Worm (Caenorhabditis elegans) whole organism, L1 larva: ENCODE results near the gene F53A9.7.
A peak's percentile ranks its signal among the peaks of the same experiment; 100 is the strongest.

ENCODE experiments used
- C34B4.2 ChIP-seq: sonication (generic microtip); optimal IDR thresholded peaks from 2 replicates; lab custom pipeline; 2017; ENCODE audit warnings: mild to moderate bottlenecking, missing genetic modification characterization, missing compliant biosample characterization
- F16B12.6 ChIP-seq: fragments of 150-350 bp; optimal IDR thresholded peaks from 2 replicates; lab custom pipeline; 2014; ENCODE audit warnings: missing biosample characterization, missing genetic modification characterization
- aha-1 ChIP-seq: fragments of 150-350 bp; optimal IDR thresholded peaks from 2 replicates; lab custom pipeline; 2014; ENCODE audit warnings: missing biosample characterization, missing genetic modification characterization
- aly-2 ChIP-seq: fragments of 150-350 bp; optimal IDR thresholded peaks from 2 replicates; lab custom pipeline; 2014; ENCODE audit warnings: missing biosample characterization, missing genetic modification characterization
- ceh-63 ChIP-seq: fragments of 200-800 bp; sonication (Bioruptor generic); optimal IDR thresholded peaks from 2 replicates; lab custom pipeline; 2018; ENCODE audit warnings: mild to moderate bottlenecking, missing genetic modification characterization, missing compliant biosample characterization
- ceh-90 ChIP-seq: sonication (generic microtip); optimal IDR thresholded peaks from 2 replicates; lab custom pipeline; 2016; ENCODE audit warnings: missing genetic modification characterization, missing compliant biosample characterization
- ces-1 ChIP-seq: fragments of 150-350 bp; optimal IDR thresholded peaks from 2 replicates; lab custom pipeline; 2014; ENCODE audit warnings: missing biosample characterization, missing genetic modification reagents, missing genetic modification characterization
- dpl-1 ChIP-seq, 3 experiments: fragments of 150-350 bp in 2 of 3; sonication (generic microtip) in 1 of 3; optimal IDR thresholded peaks; 2 replicates each; lab custom pipeline; 2014 to 2017; ENCODE audit warnings: missing biosample characterization in 3 of 3, missing genetic modification characterization in 3 of 3, missing genetic modification reagents in 3 of 3
- dsc-1 ChIP-seq: sonication (generic microtip); optimal IDR thresholded peaks from 2 replicates; lab custom pipeline; 2016; ENCODE audit warnings: mild to moderate bottlenecking, missing genetic modification characterization, missing compliant biosample characterization
- efl-1 ChIP-seq, 4 experiments: fragments of 150-350 bp; optimal IDR thresholded peaks in 3 of 4; peaks in 1 of 4; 1 replicate in 1 of 4; 2 replicates in 3 of 4; lab custom pipeline; 2014; ENCODE audit warnings: missing biosample characterization in 2 of 4, missing genetic modification characterization in 2 of 4, missing genetic modification reagents in 2 of 4
- egl-13 ChIP-seq: sonication (generic microtip); optimal IDR thresholded peaks from 2 replicates; lab custom pipeline; 2016; ENCODE audit warnings: missing genotype, missing genetic modification reagents, missing genetic modification characterization, missing compliant biosample characterization
- egl-27 ChIP-seq, 2 experiments: fragments of 150-350 bp in 1 of 2; sonication (generic microtip); optimal IDR thresholded peaks; 3 replicates each; lab custom pipeline; 2017 to 2018; ENCODE audit warnings: missing biosample characterization in 2 of 2, missing genetic modification characterization in 2 of 2, missing genetic modification reagents in 2 of 2
- elt-3 ChIP-seq, 6 experiments: fragments of 150-350 bp in 1 of 6; sonication (generic microtip); optimal IDR thresholded peaks; 2 replicates each; lab custom pipeline; 2017 to 2018; ENCODE audit warnings: missing biosample characterization in 6 of 6, missing genetic modification characterization in 6 of 6, inconsistent platforms in 1 of 6
- fkh-10 ChIP-seq: sonication (generic microtip); optimal IDR thresholded peaks from 2 replicates; lab custom pipeline; 2017; ENCODE audit warnings: missing biosample characterization, missing genetic modification reagents, missing genetic modification characterization
- fkh-4 ChIP-seq: sonication (generic microtip); optimal IDR thresholded peaks from 2 replicates; lab custom pipeline; 2016; ENCODE audit warnings: missing compliant biosample characterization, missing genetic modification characterization, borderline replicate concordance
- fkh-8 ChIP-seq: sonication (generic microtip); optimal IDR thresholded peaks from 2 replicates; lab custom pipeline; 2016; ENCODE audit warnings: mild to moderate bottlenecking, missing genetic modification characterization, missing compliant biosample characterization
- fos-1 ChIP-seq: fragments of 150-350 bp; optimal IDR thresholded peaks from 2 replicates; lab custom pipeline; 2014; ENCODE audit warnings: missing biosample characterization, missing genetic modification characterization
- grh-1 ChIP-seq: fragments of 200-800 bp; sonication (Bioruptor generic); IDR thresholded peaks from 2 replicates; pipeline ENCODE4 v1.3.6; 2022; ENCODE audit warnings: missing genetic modification reagents, missing genetic modification characterization, missing compliant biosample characterization
- isw-1 ChIP-seq: fragments of 200-800 bp; sonication (Bioruptor generic); IDR thresholded peaks from 2 replicates; pipeline ENCODE4 v1.3.6; 2022; ENCODE audit warnings: missing genetic modification characterization, missing compliant biosample characterization
- lin-13 ChIP-seq: fragments of 150-350 bp; optimal IDR thresholded peaks from 2 replicates; lab custom pipeline; 2014; ENCODE audit warnings: missing biosample characterization, missing genetic modification reagents, missing genetic modification characterization
- lin-39 ChIP-seq: fragments of 150-350 bp; optimal IDR thresholded peaks from 2 replicates; lab custom pipeline; 2014; ENCODE audit warnings: missing biosample characterization, missing genetic modification reagents, missing genetic modification characterization
- lir-3 ChIP-seq: sonication (generic microtip); optimal IDR thresholded peaks from 2 replicates; lab custom pipeline; 2016; ENCODE audit warnings: mild to moderate bottlenecking, missing genetic modification characterization, moderate library complexity, missing compliant biosample characterization; ENCODE audit not compliant: poor library complexity
- mab-9 ChIP-seq: fragments of 200-800 bp; sonication (Bioruptor generic); IDR thresholded peaks from 2 replicates; pipeline ENCODE4 v1.3.6; 2022; ENCODE audit warnings: missing genetic modification reagents, missing genetic modification characterization, missing compliant biosample characterization
- mef-2 ChIP-seq: fragments of 150-350 bp; optimal IDR thresholded peaks from 2 replicates; lab custom pipeline; 2014; ENCODE audit warnings: missing biosample characterization, missing genetic modification characterization
- mep-1 ChIP-seq: fragments of 150-350 bp; optimal IDR thresholded peaks from 2 replicates; lab custom pipeline; 2014; ENCODE audit warnings: missing biosample characterization, missing genetic modification characterization
- nhr-19 ChIP-seq: fragments of 200-800 bp; sonication (Bioruptor generic); conservative IDR thresholded peaks from 2 replicates; pipeline ENCODE4 v1.3.6; 2022; ENCODE audit warnings: missing genetic modification characterization, missing compliant biosample characterization
- nhr-76 ChIP-seq: sonication (generic microtip); optimal IDR thresholded peaks from 2 replicates; lab custom pipeline; 2017; ENCODE audit warnings: missing biosample characterization, missing genetic modification characterization
- nhr-90 ChIP-seq: sonication (generic microtip); optimal IDR thresholded peaks from 2 replicates; lab custom pipeline; 2016; ENCODE audit warnings: mild to moderate bottlenecking, missing genetic modification characterization, missing compliant biosample characterization; ENCODE audit not compliant: poor library complexity
- pax-3 ChIP-seq: fragments of 200-800 bp; sonication (Bioruptor generic); optimal IDR thresholded peaks from 2 replicates; lab custom pipeline; 2018; ENCODE audit warnings: mild to moderate bottlenecking, missing genetic modification characterization, moderate library complexity, missing compliant biosample characterization
- pqm-1 ChIP-seq: sonication (generic microtip); optimal IDR thresholded peaks from 3 replicates; lab custom pipeline; 2017; ENCODE audit warnings: missing biosample characterization, missing genetic modification characterization
- rnt-1 ChIP-seq: sonication (generic microtip); optimal IDR thresholded peaks from 2 replicates; lab custom pipeline; 2016; ENCODE audit warnings: mild to moderate bottlenecking, missing genetic modification characterization, moderate library complexity, missing compliant biosample characterization
- skn-1 ChIP-seq: fragments of 150-350 bp; optimal IDR thresholded peaks from 2 replicates; lab custom pipeline; 2014; ENCODE audit warnings: missing biosample characterization, missing genetic modification characterization
- snpc-4 ChIP-seq: fragments of 150-350 bp; optimal IDR thresholded peaks from 2 replicates; lab custom pipeline; 2014; ENCODE audit warnings: missing biosample characterization, missing genetic modification characterization
- sox-4 ChIP-seq: sonication (generic microtip); optimal IDR thresholded peaks from 2 replicates; lab custom pipeline; 2016; ENCODE audit warnings: missing genetic modification characterization, missing compliant biosample characterization
- sup-37 ChIP-seq: fragments of 200-800 bp; sonication (Bioruptor generic); optimal IDR thresholded peaks from 2 replicates; lab custom pipeline; 2018; ENCODE audit warnings: mild to moderate bottlenecking, missing genetic modification characterization, missing compliant biosample characterization
- swsn-7 ChIP-seq: sonication (generic microtip); optimal IDR thresholded peaks from 2 replicates; lab custom pipeline; 2016; ENCODE audit warnings: missing genetic modification characterization, missing compliant biosample characterization
- tbx-2 ChIP-seq: sonication (generic microtip); optimal IDR thresholded peaks from 2 replicates; lab custom pipeline; 2016; ENCODE audit warnings: missing genetic modification characterization, missing compliant biosample characterization
- unc-130 ChIP-seq: fragments of 150-350 bp; optimal IDR thresholded peaks from 2 replicates; lab custom pipeline; 2017; ENCODE audit warnings: missing biosample characterization, missing genetic modification characterization, inconsistent platforms
- unc-30 ChIP-seq: sonication (generic microtip); optimal IDR thresholded peaks from 2 replicates; lab custom pipeline; 2017; ENCODE audit warnings: missing biosample characterization, missing genetic modification characterization
- unc-62 ChIP-seq: fragments of 150-350 bp; optimal IDR thresholded peaks from 2 replicates; lab custom pipeline; 2014; ENCODE audit warnings: missing biosample characterization, missing genetic modification reagents, missing genetic modification characterization
- unc-86 ChIP-seq: sonication (generic microtip); optimal IDR thresholded peaks from 2 replicates; lab custom pipeline; 2016; ENCODE audit warnings: missing genetic modification characterization, missing compliant biosample characterization
- vab-15 ChIP-seq: sonication (generic microtip); optimal IDR thresholded peaks from 2 replicates; lab custom pipeline; 2017; ENCODE audit warnings: missing genotype, mild to moderate bottlenecking, missing genetic modification characterization, missing compliant biosample characterization
- xbp-1 ChIP-seq: sonication (generic microtip); optimal IDR thresholded peaks from 2 replicates; lab custom pipeline; 2016; ENCODE audit warnings: missing genetic modification characterization, missing compliant biosample characterization
- zag-1 ChIP-seq: fragments of 150-350 bp; optimal IDR thresholded peaks from 2 replicates; lab custom pipeline; 2014; ENCODE audit warnings: missing biosample characterization, missing genetic modification characterization
- zip-4 ChIP-seq: fragments of 200-800 bp; sonication (Bioruptor generic); optimal IDR thresholded peaks from 2 replicates; lab custom pipeline; 2018; ENCODE audit warnings: mild to moderate bottlenecking, missing genetic modification characterization, moderate library complexity, missing compliant biosample characterization
- ztf-11 ChIP-seq, 2 experiments: sonication (generic microtip); optimal IDR thresholded peaks; 2 replicates each; lab custom pipeline; 2016 to 2017; ENCODE audit warnings: missing genetic modification characterization in 2 of 2, missing biosample characterization in 1 of 2, missing compliant biosample characterization in 1 of 2
- ztf-4 ChIP-seq: fragments of 150-350 bp; optimal IDR thresholded peaks from 2 replicates; lab custom pipeline; 2014; ENCODE audit warnings: missing biosample characterization, missing genetic modification characterization

The F53A9.7 gene

DNA sequence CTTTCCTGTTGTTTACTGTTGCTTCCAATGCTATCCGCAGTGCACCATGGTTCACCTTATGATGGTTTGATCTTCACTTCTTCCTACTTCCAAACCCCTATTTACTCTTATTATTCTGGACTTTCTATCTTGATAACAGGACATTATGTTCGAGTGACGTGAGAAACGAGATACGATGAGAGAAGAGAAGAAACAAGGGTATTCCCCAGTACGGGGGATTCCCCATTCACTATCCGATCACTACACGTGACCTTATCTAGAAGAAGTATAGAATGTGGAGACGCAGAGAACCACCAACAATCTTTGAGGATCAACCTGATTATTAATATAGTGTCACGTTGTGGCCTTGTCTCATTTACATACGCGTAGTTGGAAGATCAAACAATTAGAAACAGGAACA, 35.8 kb upstream of the F53A9.7 start (continued):
- TF ChIP-seq nhr-90 (tag; lab: Kevin White, UChicago) (peak; percentile 20), ztf-4 (tag; lab: Kevin White, UChicago) (peak; percentile 11), lin-39 (no peak), ceh-90 (tag; lab: Kevin White, UChicago) (no peak), fkh-10 (no peak), mab-9 (GFP tag; lab: Robert Waterston, UW) (no peak), vab-15 (tag; lab: Kevin White, UChicago) (no peak), swsn-7 (tag; lab: Kevin White, UChicago) (no peak), lin-13 (no peak), pqm-1 (no peak), unc-86 (tag; lab: Kevin White, UChicago) (no peak), rnt-1 (tag; lab: Kevin White, UChicago) (no peak), fkh-8 (tag; lab: Kevin White, UChicago) (no peak), zag-1 (tag; lab: Kevin White, UChicago) (no peak), zip-4 (GFP tag; lab: Kevin White, UChicago) (no peak), grh-1 (GFP tag; lab: Robert Waterston, UW) (no peak), unc-130 (tag; lab: Kevin White, UChicago) (no peak), efl-1 (optimal IDR thresholded peaks at IDR 0.05; lab: Kevin White, UChicago) (no peak), efl-1 (GFP tag; optimal IDR thresholded peaks at IDR 0.05 in 1 of 2; lab: Kevin White, UChicago) (no peak), C34B4.2 (no peak), egl-13 (no peak), aha-1 (tag; lab: Kevin White, UChicago) (no peak), mef-2 (no peak), snpc-4 (tag; lab: Kevin White, UChicago) (no peak), F16B12.6 (tag; lab: Kevin White, UChicago) (no peak), egl-27 (tag; optimal IDR thresholded peaks at IDR 0.05; lab: Kevin White, UChicago) (no peak), nhr-19 (GFP tag; lab: Robert Waterston, UW) (peak; percentile 25), unc-62 (no peak), sox-4 (no peak), skn-1 (tag; lab: Kevin White, UChicago) (no peak), isw-1 (GFP tag; lab: Robert Waterston, UW) (no peak), pax-3 (tag; lab: Kevin White, UChicago) (no peak), dpl-1 (GFP tag; optimal IDR thresholded peaks at IDR 0.05; lab: Kevin White, UChicago) (no peak), ceh-63 (no peak), lir-3 (tag; lab: Kevin White, UChicago) (no peak), aly-2 (tag; lab: Kevin White, UChicago) (no peak), sup-37 (GFP tag; lab: Kevin White, UChicago) (no peak), fos-1 (tag; lab: Kevin White, UChicago) (no peak), mep-1 (tag; lab: Kevin White, UChicago) (peak; percentile 4), nhr-76 (tag; lab: Kevin White, UChicago) (no peak), dsc-1 (tag; lab: Kevin White, UChicago) (no peak), xbp-1 (no peak), fkh-4 (tag; lab: Kevin White, UChicago) (no peak)

DNA sequence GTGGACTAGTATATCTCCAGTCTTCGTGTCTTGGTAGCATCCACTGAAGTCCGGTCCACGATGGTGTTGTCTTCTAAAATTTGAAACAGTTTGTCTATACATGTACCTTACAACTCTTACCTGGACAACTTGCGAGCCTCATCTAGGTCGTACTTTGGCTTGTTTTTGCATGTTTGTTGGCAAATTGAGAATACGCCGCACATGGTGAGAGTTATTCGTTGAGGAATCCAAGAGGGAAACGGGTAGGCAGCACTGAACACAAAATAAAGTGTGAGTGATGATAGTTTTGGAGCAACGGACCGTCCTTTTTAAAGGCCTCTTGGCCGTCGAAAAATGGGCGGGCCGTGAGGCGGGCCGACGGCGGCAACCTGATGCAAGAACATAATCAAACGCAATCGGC, 33.9 kb upstream of the F53A9.7 start, which contains the start of gene asns-2:
Gene asns-2, minus strand, starts transcription at position 282 of the 400 bp plus-strand sequence.
- TF ChIP-seq elt-3 (tag; optimal IDR thresholded peaks at IDR 0.05; lab: Kevin White, UChicago) (no peak), nhr-90 (tag; lab: Kevin White, UChicago) (no peak), ces-1 (GFP tag; lab: Kevin White, UChicago) (no peak), ztf-11 (tag; optimal IDR thresholded peaks at IDR 0.05; lab: Kevin White, UChicago) (no peak), egl-27 (tag; optimal IDR thresholded peaks at IDR 0.05; lab: Kevin White, UChicago) (no peak), unc-30 (tag; lab: Kevin White, UChicago) (no peak), vab-15 (tag; lab: Kevin White, UChicago) (no peak), tbx-2 (no peak)
